Worm (Caenorhabditis elegans): ENCODE measurements around the gene W08E12.6.

DNA sequence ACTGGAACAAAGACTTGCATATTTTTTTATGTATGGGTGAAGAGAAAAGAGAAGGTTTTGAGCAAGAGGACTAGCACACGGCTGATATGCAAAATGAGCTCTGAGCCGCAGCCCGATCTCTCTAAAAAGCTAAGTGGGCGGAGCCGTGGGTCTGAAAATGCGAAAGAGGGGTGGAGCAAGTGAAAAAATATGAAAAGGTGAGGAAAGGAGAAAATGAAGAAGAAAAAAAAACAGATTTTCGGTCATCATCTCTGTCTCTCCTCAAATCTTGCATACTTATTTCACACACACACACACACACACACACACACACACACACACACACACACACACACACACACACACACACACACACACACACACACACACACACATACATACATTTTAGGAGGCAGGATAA lies 44.0 kb upstream of the W08E12.6 start, which contains the start of gene dmd-9:
- TF ChIP-seq him-1 (tag; optimal IDR thresholded peaks at IDR 0.05) (no peak), W03F9.2 (tag; optimal IDR thresholded peaks at IDR 0.05) (no peak)
